Worm (Caenorhabditis elegans): ENCODE measurements around the gene F46B6.10.

ce11 chrV:9786721-9787131 lies 15.1 kb downstream of the F46B6.10 start, which contains the start of gene F46B6.6:
- TF ChIP-seq B0310.2 (tag; optimal IDR thresholded peaks at IDR 0.05) (no peak), ama-1 (optimal IDR thresholded peaks at IDR 0.05) (peak; percentile 44), aly-1 (tag; optimal IDR thresholded peaks at IDR 0.05) (no peak), flt-1 (GFP tag; IDR thresholded peaks at IDR 0.05) (no peak), hmg-4 (GFP tag; optimal IDR thresholded peaks at IDR 0.05) (no peak), tbx-11 (GFP tag; IDR thresholded peaks at IDR 0.05) (no peak), tra-4 (tag; optimal IDR thresholded peaks at IDR 0.05) (no peak), hmbx-1 (tag; optimal IDR thresholded peaks at IDR 0.05) (no peak), F13C5.2 (tag; optimal IDR thresholded peaks at IDR 0.05) (no peak), scrt-1 (GFP tag; IDR thresholded peaks at IDR 0.05) (no peak), ceh-13 (GFP tag; optimal IDR thresholded peaks at IDR 0.05) (no peak), tbx-37 (GFP tag; conservative IDR thresholded peaks at IDR 0.05) (no peak), sea-1 (GFP tag; conservative IDR thresholded peaks at IDR 0.05) (no peak)

All from whole organism, early embryonic.